Worm (Caenorhabditis elegans): Measurements from ENCODE around the gene let-418.

DNA sequence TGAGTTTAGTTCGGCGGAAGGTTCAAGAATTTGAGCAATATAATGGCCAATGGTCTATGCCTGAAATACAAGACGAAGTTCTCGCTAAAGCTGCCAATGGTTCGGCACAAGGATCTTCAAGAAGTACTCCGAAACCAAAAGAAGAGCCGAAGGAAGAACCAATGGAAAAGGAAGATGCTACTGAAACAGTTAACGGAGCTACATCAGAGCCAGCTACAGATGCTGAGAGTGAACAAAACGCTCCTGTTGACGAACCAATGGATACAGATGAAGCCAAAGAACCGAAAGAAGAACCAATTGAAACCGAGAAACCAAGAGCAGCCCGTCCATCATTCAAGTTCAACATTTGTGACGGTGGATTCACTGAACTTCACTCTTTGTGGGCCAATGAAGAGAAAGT lies 4.6 kb downstream of the let-418 start:
- no peak for TF ChIP-seq nhr-77 (tag; optimal IDR thresholded peaks at IDR 0.05)
- TF ChIP-seq dmd-4 (tag; optimal IDR thresholded peaks at IDR 0.05), result no peak
- no peak for TF ChIP-seq nhr-10 (tag; optimal IDR thresholded peaks at IDR 0.05)
- no peak for TF ChIP-seq peb-1 (tag; optimal IDR thresholded peaks at IDR 0.05)
- TF ChIP-seq elt-3 (tag; optimal IDR thresholded peaks at IDR 0.05), result no peak

Measured in whole organism, L2 larva.